Fruit fly (Drosophila melanogaster) Kc167 (cell line): ENCODE results near the gene Shaw.

Experiments
- Myc ChIP-seq: fragments of >200 bp; optimal IDR thresholded peaks from 2 replicates; lab custom pipeline; 2017; ENCODE audit warnings: missing external identifiers
- psq ChIP-seq: fragments of >200 bp; optimal IDR thresholded peaks from 2 replicates; lab custom pipeline; 2017; ENCODE audit warnings: missing external identifiers

DNA sequence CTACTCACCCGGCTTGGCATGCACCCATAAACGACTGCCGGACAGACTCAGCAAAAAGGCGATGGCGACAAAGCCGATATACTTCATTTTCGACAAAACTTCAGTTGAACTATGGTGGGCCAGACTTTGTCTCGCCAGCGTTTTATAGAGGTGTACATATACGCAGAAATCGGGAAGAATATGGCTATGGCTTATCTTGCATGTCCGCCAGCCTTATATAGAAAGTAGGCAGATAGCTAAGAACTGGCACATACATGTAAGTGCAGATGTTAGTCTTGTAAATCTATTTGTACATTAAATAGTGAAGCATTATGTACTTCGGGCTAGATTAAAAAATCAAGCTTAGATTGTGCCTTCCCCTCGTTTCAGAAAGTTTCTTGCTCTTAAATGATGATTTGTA, 24.9 kb upstream of the Shaw start, which contains the start of gene CG3513:
- TF ChIP-seq Myc (lab: Kevin White, UChicago) (no peak), psq (lab: Kevin White, UChicago) (no peak)
